Worm (Caenorhabditis elegans) whole organism, midembryonic: Measurements from ENCODE around the gene inft-2.

Source experiments
- med-1 ChIP-seq: sonication (generic microtip); optimal IDR thresholded peaks from 2 replicates; lab custom pipeline; 2017; ENCODE audit warnings: missing genetic modification characterization, mild to moderate bottlenecking, missing compliant biosample characterization, antibody characterized with exemption, missing genetic modification reagents; ENCODE audit not compliant: insufficient read depth
- ztf-23 ChIP-seq: fragments of 200-800 bp; sonication (Bioruptor generic); IDR thresholded peaks from 2 replicates; pipeline ENCODE4 v1.3.6; 2022; ENCODE audit warnings: missing genetic modification reagents, missing genetic modification characterization, missing compliant biosample characterization

ce11 chrV:13021540-13021939 is 19.4 kb downstream of the inft-2 start:
- no peak for TF ChIP-seq med-1 (GFP tag; lab: Kevin White, UChicago)
- TF ChIP-seq ztf-23 (GFP tag; lab: Robert Waterston, UW) = no peak
